Worm (Caenorhabditis elegans) whole organism, L1 larva: ENCODE results near the gene BE10.1.

ENCODE experiments used
- alr-1 ChIP-seq: fragments of 200-800 bp; sonication (Bioruptor generic); optimal IDR thresholded peaks from 2 replicates; lab custom pipeline; 2018; ENCODE audit warnings: borderline replicate concordance, mild to moderate bottlenecking, missing genetic modification characterization, missing compliant biosample characterization
- blmp-1 ChIP-seq: fragments of 150-350 bp; optimal IDR thresholded peaks from 2 replicates; lab custom pipeline; 2014; ENCODE audit warnings: missing biosample characterization, missing genetic modification characterization
- ceh-88 ChIP-seq: fragments of 200-800 bp; sonication (Bioruptor generic); IDR thresholded peaks from 2 replicates; pipeline ENCODE4 v1.3.6; 2022; ENCODE audit warnings: missing genetic modification characterization, missing compliant biosample characterization
- ces-1 ChIP-seq: fragments of 150-350 bp; optimal IDR thresholded peaks from 2 replicates; lab custom pipeline; 2014; ENCODE audit warnings: missing biosample characterization, missing genetic modification reagents, missing genetic modification characterization
- dpl-1 ChIP-seq, 3 experiments: fragments of 150-350 bp in 2 of 3; sonication (generic microtip) in 1 of 3; optimal IDR thresholded peaks; 2 replicates each; lab custom pipeline; 2014 to 2017; ENCODE audit warnings: missing biosample characterization in 3 of 3, missing genetic modification characterization in 3 of 3, missing genetic modification reagents in 3 of 3
- dsc-1 ChIP-seq: sonication (generic microtip); optimal IDR thresholded peaks from 2 replicates; lab custom pipeline; 2016; ENCODE audit warnings: mild to moderate bottlenecking, missing genetic modification characterization, missing compliant biosample characterization
- egl-13 ChIP-seq: sonication (generic microtip); optimal IDR thresholded peaks from 2 replicates; lab custom pipeline; 2016; ENCODE audit warnings: missing genotype, missing genetic modification reagents, missing genetic modification characterization, missing compliant biosample characterization
- elt-2 ChIP-seq: sonication (generic microtip); optimal IDR thresholded peaks from 2 replicates; lab custom pipeline; 2016; ENCODE audit warnings: missing genetic modification characterization, mild to moderate bottlenecking, inconsistent platforms, missing compliant biosample characterization, missing genetic modification reagents
- elt-3 ChIP-seq, 6 experiments: fragments of 150-350 bp in 1 of 6; sonication (generic microtip); optimal IDR thresholded peaks; 2 replicates each; lab custom pipeline; 2017 to 2018; ENCODE audit warnings: missing biosample characterization in 6 of 6, missing genetic modification characterization in 6 of 6, inconsistent platforms in 1 of 6
- ets-5 ChIP-seq: fragments of 200-800 bp; sonication (Bioruptor generic); IDR thresholded peaks from 2 replicates; pipeline ENCODE4 v1.3.6; 2022; ENCODE audit warnings: missing genetic modification characterization, missing compliant biosample characterization
- fkh-8 ChIP-seq: sonication (generic microtip); optimal IDR thresholded peaks from 2 replicates; lab custom pipeline; 2016; ENCODE audit warnings: mild to moderate bottlenecking, missing genetic modification characterization, missing compliant biosample characterization
- hlh-17 ChIP-seq: fragments of 200-800 bp; sonication (Bioruptor generic); optimal IDR thresholded peaks from 2 replicates; lab custom pipeline; 2018; ENCODE audit warnings: missing genetic modification characterization, mild to moderate bottlenecking, missing compliant biosample characterization, moderate library complexity, borderline replicate concordance
- irx-1 ChIP-seq: sonication (generic microtip); optimal IDR thresholded peaks from 2 replicates; lab custom pipeline; 2016; ENCODE audit warnings: missing genetic modification characterization, missing compliant biosample characterization
- isw-1 ChIP-seq: fragments of 200-800 bp; sonication (Bioruptor generic); IDR thresholded peaks from 2 replicates; pipeline ENCODE4 v1.3.6; 2022; ENCODE audit warnings: missing genetic modification characterization, missing compliant biosample characterization
- jun-1 ChIP-seq: fragments of 150-350 bp; optimal IDR thresholded peaks from 2 replicates; lab custom pipeline; 2014; ENCODE audit warnings: missing biosample characterization, missing genetic modification reagents, missing genetic modification characterization
- lin-13 ChIP-seq: fragments of 150-350 bp; optimal IDR thresholded peaks from 2 replicates; lab custom pipeline; 2014; ENCODE audit warnings: missing biosample characterization, missing genetic modification reagents, missing genetic modification characterization
- lin-14 ChIP-seq: fragments of 200-800 bp; sonication (Bioruptor generic); optimal IDR thresholded peaks from 2 replicates; lab custom pipeline; 2018; ENCODE audit warnings: mild to moderate bottlenecking, missing genetic modification characterization, moderate library complexity, missing compliant biosample characterization
- lin-35 ChIP-seq, 2 experiments: fragments of 150-350 bp; optimal IDR thresholded peaks; 2 replicates each; lab custom pipeline; 2014; ENCODE audit warnings: missing biosample characterization in 2 of 2, missing genetic modification characterization in 2 of 2, missing genetic modification reagents in 2 of 2
- lin-39 ChIP-seq: fragments of 150-350 bp; optimal IDR thresholded peaks from 2 replicates; lab custom pipeline; 2014; ENCODE audit warnings: missing biosample characterization, missing genetic modification reagents, missing genetic modification characterization
- lir-3 ChIP-seq: sonication (generic microtip); optimal IDR thresholded peaks from 2 replicates; lab custom pipeline; 2016; ENCODE audit warnings: mild to moderate bottlenecking, missing genetic modification characterization, moderate library complexity, missing compliant biosample characterization; ENCODE audit not compliant: poor library complexity
- lsy-2 ChIP-seq, 2 experiments: fragments of 150-350 bp; optimal IDR thresholded peaks; 2 replicates each; lab custom pipeline; 2014; ENCODE audit warnings: missing biosample characterization in 2 of 2, missing genetic modification characterization in 2 of 2
- mdl-1 ChIP-seq, 2 experiments: fragments of 150-350 bp; optimal IDR thresholded peaks; 2 replicates each; lab custom pipeline; 2014 to 2017; ENCODE audit warnings: missing biosample characterization in 2 of 2, missing genetic modification characterization in 2 of 2, inconsistent platforms in 1 of 2
- mef-2 ChIP-seq: fragments of 150-350 bp; optimal IDR thresholded peaks from 2 replicates; lab custom pipeline; 2014; ENCODE audit warnings: missing biosample characterization, missing genetic modification characterization
- nhr-11 ChIP-seq: fragments of 150-350 bp; optimal IDR thresholded peaks from 2 replicates; lab custom pipeline; 2014; ENCODE audit warnings: missing biosample characterization, missing genetic modification characterization
- nhr-19 ChIP-seq: fragments of 200-800 bp; sonication (Bioruptor generic); conservative IDR thresholded peaks from 2 replicates; pipeline ENCODE4 v1.3.6; 2022; ENCODE audit warnings: missing genetic modification characterization, missing compliant biosample characterization
- nhr-20 ChIP-seq: sonication (generic microtip); optimal IDR thresholded peaks from 2 replicates; lab custom pipeline; 2016; ENCODE audit warnings: mild to moderate bottlenecking, missing genetic modification characterization, missing compliant biosample characterization
- nhr-28 ChIP-seq: fragments of 150-350 bp; optimal IDR thresholded peaks from 2 replicates; lab custom pipeline; 2014; ENCODE audit warnings: missing biosample characterization, missing genetic modification characterization
- nhr-71 ChIP-seq: sonication (generic microtip); optimal IDR thresholded peaks from 2 replicates; lab custom pipeline; 2016; ENCODE audit warnings: mild to moderate bottlenecking, missing genetic modification characterization, moderate library complexity, missing compliant biosample characterization
- nhr-76 ChIP-seq: sonication (generic microtip); optimal IDR thresholded peaks from 2 replicates; lab custom pipeline; 2017; ENCODE audit warnings: missing biosample characterization, missing genetic modification characterization
- nhr-84 ChIP-seq: sonication (generic microtip); optimal IDR thresholded peaks from 2 replicates; lab custom pipeline; 2017; ENCODE audit warnings: missing biosample characterization, missing genetic modification characterization
- nhr-85 ChIP-seq: sonication (generic microtip); peaks from one replicate; lab custom pipeline; 2016; ENCODE audit warnings: missing genetic modification characterization, inconsistent platforms, missing compliant biosample characterization
- pax-3 ChIP-seq: fragments of 200-800 bp; sonication (Bioruptor generic); optimal IDR thresholded peaks from 2 replicates; lab custom pipeline; 2018; ENCODE audit warnings: mild to moderate bottlenecking, missing genetic modification characterization, moderate library complexity, missing compliant biosample characterization
- snpc-4 ChIP-seq: fragments of 150-350 bp; optimal IDR thresholded peaks from 2 replicates; lab custom pipeline; 2014; ENCODE audit warnings: missing biosample characterization, missing genetic modification characterization
- snu-23 ChIP-seq: sonication (generic microtip); optimal IDR thresholded peaks from 2 replicates; lab custom pipeline; 2016; ENCODE audit warnings: missing genetic modification characterization, missing compliant biosample characterization
- swsn-7 ChIP-seq: sonication (generic microtip); optimal IDR thresholded peaks from 2 replicates; lab custom pipeline; 2016; ENCODE audit warnings: missing genetic modification characterization, missing compliant biosample characterization
- tlp-1 ChIP-seq: fragments of 150-350 bp; optimal IDR thresholded peaks from 2 replicates; lab custom pipeline; 2014; ENCODE audit warnings: missing biosample characterization, missing genetic modification characterization
- unc-130 ChIP-seq: fragments of 150-350 bp; optimal IDR thresholded peaks from 2 replicates; lab custom pipeline; 2017; ENCODE audit warnings: missing biosample characterization, missing genetic modification characterization, inconsistent platforms
- unc-62 ChIP-seq: fragments of 150-350 bp; optimal IDR thresholded peaks from 2 replicates; lab custom pipeline; 2014; ENCODE audit warnings: missing biosample characterization, missing genetic modification reagents, missing genetic modification characterization
- vab-15 ChIP-seq: sonication (generic microtip); optimal IDR thresholded peaks from 2 replicates; lab custom pipeline; 2017; ENCODE audit warnings: missing genotype, mild to moderate bottlenecking, missing genetic modification characterization, missing compliant biosample characterization
- xbp-1 ChIP-seq: sonication (generic microtip); optimal IDR thresholded peaks from 2 replicates; lab custom pipeline; 2016; ENCODE audit warnings: missing genetic modification characterization, missing compliant biosample characterization
- zag-1 ChIP-seq: fragments of 150-350 bp; optimal IDR thresholded peaks from 2 replicates; lab custom pipeline; 2014; ENCODE audit warnings: missing biosample characterization, missing genetic modification characterization

Gene BE10.1

ce11 chrIII:12789420-12789819 lies at the start of gene BE10.1:
BE10.1 (minus strand) TSS chrIII:12789520.
- TF ChIP-seq nhr-76: no peak
- no peak for TF ChIP-seq lin-13 (GFP tag; lab: Kevin White, UChicago)
- no peak for TF ChIP-seq nhr-28 (tag; lab: Kevin White, UChicago)
- TF ChIP-seq nhr-84 (tag; lab: Kevin White, UChicago): no peak
- TF ChIP-seq swsn-7 (tag; lab: Kevin White, UChicago): no peak

- no peak for TF ChIP-seq ceh-88 (GFP tag; lab: Robert Waterston, UW)
- TF ChIP-seq lir-3 (tag; lab: Kevin White, UChicago): no peak
- TF ChIP-seq elt-3 (tag; optimal IDR thresholded peaks at IDR 0.05; lab: Kevin White, UChicago): peak in 1 of 6 experiments; percentile 41
- TF ChIP-seq alr-1 (tag; lab: Kevin White, UChicago): no peak
- no peak for TF ChIP-seq tlp-1 (tag; lab: Kevin White, UChicago)
- no peak for TF ChIP-seq ets-5 (GFP tag; lab: Robert Waterston, UW)
- TF ChIP-seq ces-1 (GFP tag; lab: Kevin White, UChicago): no peak
- no peak for TF ChIP-seq dsc-1 (tag; lab: Kevin White, UChicago)
- peak; percentile 90 for TF ChIP-seq nhr-85
- no peak for TF ChIP-seq lin-39 (tag; lab: Kevin White, UChicago)
- TF ChIP-seq snu-23 (GFP tag; lab: Kevin White, UChicago): peak; percentile 14
- TF ChIP-seq snpc-4: no peak
- no peak for TF ChIP-seq jun-1 (tag; lab: Kevin White, UChicago)
- TF ChIP-seq isw-1: no peak
- TF ChIP-seq unc-62 (GFP tag; lab: Kevin White, UChicago): no peak
- no peak for TF ChIP-seq dpl-1 (GFP tag; optimal IDR thresholded peaks at IDR 0.05; lab: Kevin White, UChicago)
- TF ChIP-seq elt-2 (tag; lab: Kevin White, UChicago): peak; percentile 22
- TF ChIP-seq irx-1: no peak
- peak; percentile 12 to 13 for TF ChIP-seq lsy-2 (tag; optimal IDR thresholded peaks at IDR 0.05; lab: Kevin White, UChicago)
- no peak for TF ChIP-seq mef-2 (tag; lab: Kevin White, UChicago)
- no peak for TF ChIP-seq xbp-1
- TF ChIP-seq egl-13 (tag; lab: Kevin White, UChicago): no peak
- TF ChIP-seq nhr-20 (tag; lab: Kevin White, UChicago): peak; percentile 21
- TF ChIP-seq lin-35 (GFP tag; optimal IDR thresholded peaks at IDR 0.05; lab: Kevin White, UChicago): peak in 1 of 2 experiments; percentile 49
- peak; percentile 4 for TF ChIP-seq lin-13 (GFP tag; lab: Kevin White, UChicago)
- TF ChIP-seq nhr-19: peak; percentile 50
- peak; percentile 13 for TF ChIP-seq vab-15 (tag; lab: Kevin White, UChicago)
- TF ChIP-seq nhr-71 (tag; lab: Kevin White, UChicago): peak; percentile 38
- TF ChIP-seq lin-14 (GFP tag; lab: Kevin White, UChicago): peak; percentile 85
- no peak for TF ChIP-seq zag-1 (tag; lab: Kevin White, UChicago)
- TF ChIP-seq pax-3 (tag; lab: Kevin White, UChicago): peak; percentile 31
- TF ChIP-seq hlh-17 (GFP tag; lab: Kevin White, UChicago): no peak
- peak; percentile 58 for TF ChIP-seq blmp-1 (tag; lab: Kevin White, UChicago)
- TF ChIP-seq fkh-8 (tag; lab: Kevin White, UChicago): no peak
- no peak for TF ChIP-seq nhr-11 (tag; lab: Kevin White, UChicago)
- peak in 1 of 2 experiments; percentile 81 for TF ChIP-seq mdl-1 (tag; optimal IDR thresholded peaks at IDR 0.05; lab: Kevin White, UChicago)
- TF ChIP-seq unc-130 (tag; lab: Kevin White, UChicago): peak; percentile 28
Measured at ce11 chrIII:12838913-12839366, 49.6 kb upstream of the BE10.1 start, which contains the start of gene Y37D8A.4. Y37D8A.4 (minus strand) TSS chrIII:12838963.
